Fruit fly (Drosophila melanogaster): ENCODE data around the gene Sod1.

The Sod1 gene

dm6 chr3L:11119396-11119900 is 5.9 kb upstream of the Sod1 start:
- TF ChIP-seq vfl (GFP tag; optimal IDR thresholded peaks at IDR 0.05) (no peak), Nf-YC (tag; optimal IDR thresholded peaks at IDR 0.05) (no peak), Mes4 (GFP tag; optimal IDR thresholded peaks at IDR 0.05) (no peak), kah (GFP tag; optimal IDR thresholded peaks at IDR 0.05) (no peak), Gug (GFP tag; IDR thresholded peaks at IDR 0.05) (peak; percentile 40; the same call in 1 of the 4 replicates), fd96Cb (tag; optimal IDR thresholded peaks at IDR 0.05) (no peak), row (GFP tag; IDR thresholded peaks at IDR 0.05) (peak; percentile 44), chif (GFP tag; optimal IDR thresholded peaks at IDR 0.05) (no peak), CG14441 (GFP tag; IDR thresholded peaks at IDR 0.05) (peak; percentile 54; the same call in 1 of the 2 replicates), pzg (GFP tag; optimal IDR thresholded peaks at IDR 0.05) (no peak), CG8765 (GFP tag; IDR thresholded peaks at IDR 0.05) (no peak), CG17612 (GFP tag; IDR thresholded peaks at IDR 0.05) (peak; percentile 42; the same call in 1 of the 2 replicates), Xbp1 (GFP tag; optimal IDR thresholded peaks at IDR 0.05) (peak; percentile 14), MBD-R2 (GFP tag; IDR thresholded peaks at IDR 0.05) (0 out of 2 replicates have a peak, but pooled peaks have one; percentile 13), zfh1 (GFP tag; IDR thresholded peaks at IDR 0.05) (no peak), Adf1 (GFP tag; IDR thresholded peaks at IDR 0.05) (peak; percentile 11; the same call in 1 of the 2 replicates), pum (GFP tag; optimal IDR thresholded peaks at IDR 0.05) (no peak), CG2199 (GFP tag; IDR thresholded peaks at IDR 0.05) (peak; percentile 57; the same call in 1 of the 3 replicates), Side (GFP tag; optimal IDR thresholded peaks at IDR 0.05) (no peak), CG13894 (tag; optimal IDR thresholded peaks at IDR 0.05) (no peak), Dfd (GFP tag; optimal IDR thresholded peaks at IDR 0.05) (no peak), CG2889 (GFP tag; IDR thresholded peaks at IDR 0.05) (no peak), slbo (GFP tag; IDR thresholded peaks at IDR 0.05) (peak; percentile 66), CG32532 (GFP tag; IDR thresholded peaks at IDR 0.05) (peak; percentile 63), az2 (GFP tag; optimal IDR thresholded peaks at IDR 0.05) (no peak), CG9215 (GFP tag; IDR thresholded peaks at IDR 0.05) (peak; percentile 84), chinmo (GFP tag; IDR thresholded peaks at IDR 0.05; ENCODE audit: partially characterized antibody) (peak; percentile 82; the same call in 2 of the 4 replicates), p53 (GFP tag; optimal IDR thresholded peaks at IDR 0.05) (peak; percentile 93), CG10543 (GFP tag; optimal IDR thresholded peaks at IDR 0.05) (no peak), CG14710 (tag; optimal IDR thresholded peaks at IDR 0.05) (no peak), wdn (GFP tag; IDR thresholded peaks at IDR 0.05) (0 out of 2 replicates have a peak, but pooled peaks have one; percentile 14), Oli (tag; optimal IDR thresholded peaks at IDR 0.05) (no peak), Camta (GFP tag; optimal IDR thresholded peaks at IDR 0.05) (no peak), sens (GFP tag) (peak; percentile 14), Ptx1 (GFP tag; IDR thresholded peaks at IDR 0.05) (0 out of 2 replicates have a peak, but pooled peaks have one; percentile 24), CkIIα-i1 (GFP tag; IDR thresholded peaks at IDR 0.05) (no peak), Dbx (GFP tag; IDR thresholded peaks at IDR 0.05) (peak; percentile 37; the same call in 1 of the 3 replicates), ken (GFP tag; IDR thresholded peaks at IDR 0.05) (0 out of 3 replicates have a peak, but pooled peaks have one; percentile 25), CG16813 (GFP tag; IDR thresholded peaks at IDR 0.05; ENCODE audit: partially characterized antibody) (0 out of 3 replicates have a peak, but pooled peaks have one; percentile 13), CG42726 (GFP tag; IDR thresholded peaks at IDR 0.05; ENCODE audit: partially characterized antibody) (0 out of 2 replicates have a peak, but pooled peaks have one; percentile 10), CG10267 (tag; optimal IDR thresholded peaks at IDR 0.05) (no peak), Sry-β (GFP tag; optimal IDR thresholded peaks at IDR 0.05) (no peak), nau (GFP tag; optimal IDR thresholded peaks at IDR 0.05) (no peak), hkb (optimal IDR thresholded peaks at IDR 0.05) (no peak), hkb (GFP tag; IDR thresholded peaks at IDR 0.05) (peak; percentile 6; the same call in 1 of the 2 replicates), ro (GFP tag; IDR thresholded peaks at IDR 0.05) (no peak), Lim3 (GFP tag; IDR thresholded peaks at IDR 0.05) (no peak), CG17568 (GFP tag; optimal IDR thresholded peaks at IDR 0.05) (peak; percentile 61), fru (optimal IDR thresholded peaks at IDR 0.05) (no peak), vvl (GFP tag; IDR thresholded peaks at IDR 0.05) (peak; percentile 41), CG12744 (GFP tag; optimal IDR thresholded peaks at IDR 0.05) (no peak), CG9817 (tag; optimal IDR thresholded peaks at IDR 0.05) (peak; percentile 27)

All from whole organism, embryonic.